Worm (Caenorhabditis elegans) whole organism, early embryonic: Measurements from ENCODE around the gene col-87.

Source experiments
- F13C5.2 ChIP-seq: sonication (generic microtip); optimal IDR thresholded peaks from 2 replicates; lab custom pipeline; 2017; ENCODE audit warnings: mild to moderate bottlenecking, missing genetic modification characterization, inconsistent platforms, missing compliant biosample characterization
- aly-1 ChIP-seq: sonication (generic microtip); optimal IDR thresholded peaks from 2 replicates; lab custom pipeline; 2016; ENCODE audit warnings: missing genetic modification characterization, missing compliant biosample characterization
- ama-1 ChIP-seq: fragments of 150-350 bp; optimal IDR thresholded peaks from 2 replicates; lab custom pipeline; 2014
- ets-7 ChIP-seq: sonication (generic microtip); optimal IDR thresholded peaks from 2 replicates; lab custom pipeline; 2016; ENCODE audit warnings: missing genotype, missing genetic modification characterization, missing compliant biosample characterization
- hmbx-1 ChIP-seq: sonication (generic microtip); optimal IDR thresholded peaks from 2 replicates; lab custom pipeline; 2016; ENCODE audit warnings: mild to moderate bottlenecking, missing genetic modification characterization, missing compliant biosample characterization
- hnd-1 ChIP-seq: sonication (generic microtip); optimal IDR thresholded peaks from 2 replicates; lab custom pipeline; 2016; ENCODE audit warnings: missing genetic modification characterization, missing compliant biosample characterization
- pes-1 ChIP-seq: fragments of 200-800 bp; sonication (Bioruptor generic); IDR thresholded peaks from 2 replicates; pipeline ENCODE4 v1.3.6; 2022; ENCODE audit warnings: missing genetic modification reagents, missing genetic modification characterization, missing compliant biosample characterization
- tbx-11 ChIP-seq: fragments of 200-800 bp; sonication (Bioruptor generic); IDR thresholded peaks from 2 replicates; pipeline ENCODE4 v1.3.6; 2022; ENCODE audit warnings: missing genetic modification characterization, missing compliant biosample characterization

DNA sequence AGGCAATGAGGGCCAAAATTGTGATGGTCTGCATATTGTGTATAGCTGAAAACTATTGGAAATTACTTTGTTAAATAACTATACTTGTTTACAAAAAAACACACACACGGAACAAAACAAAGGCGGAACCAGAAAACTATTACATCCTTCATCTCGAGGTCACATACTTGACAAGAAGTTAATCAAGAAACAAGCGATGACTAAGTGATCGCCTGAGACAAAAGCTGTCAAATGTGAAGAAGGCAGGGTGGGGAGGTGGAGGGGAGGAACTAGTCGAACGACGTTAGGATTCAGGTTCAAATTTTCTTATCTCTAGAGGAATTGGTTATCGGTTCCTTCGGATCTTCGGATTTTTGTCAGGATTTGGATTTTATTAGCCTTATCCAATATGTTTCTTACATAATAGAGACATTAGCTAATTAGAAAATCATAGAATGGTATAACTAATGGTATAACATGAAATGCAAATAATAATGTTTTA is 14.7 kb upstream of the col-87 start, which contains the start of gene cpg-7:
- no peak for TF ChIP-seq pes-1 (GFP tag; lab: Robert Waterston, UW)
- TF ChIP-seq ama-1 (lab: Kevin White, UChicago) = no peak
- no peak for TF ChIP-seq hmbx-1 (tag; lab: Kevin White, UChicago)
- no peak for TF ChIP-seq hnd-1 (tag; lab: Kevin White, UChicago)
- TF ChIP-seq ets-7 = no peak
- no peak for TF ChIP-seq aly-1 (tag; lab: Kevin White, UChicago)
- TF ChIP-seq tbx-11 = no peak
- TF ChIP-seq F13C5.2 (tag; lab: Kevin White, UChicago) = no peak
